Worm (Caenorhabditis elegans) whole organism, late embryonic: Measurements from ENCODE around the gene C37H5.14.

ENCODE experiments used
- ama-1 ChIP-seq: fragments of 150-350 bp; optimal IDR thresholded peaks from 2 replicates; lab custom pipeline; 2014
- ceh-31 ChIP-seq: sonication (generic microtip); optimal IDR thresholded peaks from 2 replicates; lab custom pipeline; 2016; ENCODE audit warnings: missing genetic modification characterization, missing compliant biosample characterization
- ceh-6 ChIP-seq: fragments of 200-800 bp; sonication (Bioruptor generic); optimal IDR thresholded peaks from 2 replicates; lab custom pipeline; 2018; ENCODE audit warnings: mild to moderate bottlenecking, missing genetic modification characterization, missing compliant biosample characterization
- lim-6 ChIP-seq: sonication (generic microtip); optimal IDR thresholded peaks from 2 replicates; lab custom pipeline; 2016; ENCODE audit warnings: missing genetic modification characterization, missing compliant biosample characterization
- nhr-232 ChIP-seq: sonication (generic microtip); optimal IDR thresholded peaks from 2 replicates; lab custom pipeline; 2016; ENCODE audit warnings: missing genetic modification characterization, missing compliant biosample characterization
- pha-4 ChIP-seq: fragments of 150-350 bp; optimal IDR thresholded peaks from 2 replicates; lab custom pipeline; 2018; ENCODE audit warnings: missing biosample characterization, missing genetic modification reagents, missing genetic modification characterization
- pros-1 ChIP-seq: fragments of 150-350 bp; optimal IDR thresholded peaks from 2 replicates; lab custom pipeline; 2014; ENCODE audit warnings: missing biosample characterization, missing genetic modification reagents, missing genetic modification characterization

- no peak for TF ChIP-seq ama-1 (lab: Kevin White, UChicago)
- TF ChIP-seq ceh-31 (tag; lab: Kevin White, UChicago), result no peak
- TF ChIP-seq lim-6 (tag; lab: Kevin White, UChicago), result no peak
- no peak for TF ChIP-seq pros-1 (tag; lab: Kevin White, UChicago)
- no peak for TF ChIP-seq nhr-232 (tag; lab: Kevin White, UChicago)
- no peak for TF ChIP-seq pha-4 (tag; lab: Kevin White, UChicago)
- no peak for TF ChIP-seq ceh-6 (GFP tag; lab: Kevin White, UChicago)
These were observed 47.0 kb downstream of the C37H5.14 start, which contains the start of gene R02F11.9 for ce11 chrV:4787166-4787565.
